Worm (Caenorhabditis elegans) whole organism, L1 larva: ENCODE data around the gene fbxa-94.

Source experiments
- C04F5.9 ChIP-seq: sonication (generic microtip); optimal IDR thresholded peaks from 2 replicates; lab custom pipeline; 2016; ENCODE audit warnings: missing genetic modification characterization, missing compliant biosample characterization
- C16A3.4 ChIP-seq: fragments of 150-350 bp; optimal IDR thresholded peaks from 2 replicates; lab custom pipeline; 2014; ENCODE audit warnings: missing biosample characterization, missing genetic modification characterization
- F16B12.6 ChIP-seq: fragments of 150-350 bp; optimal IDR thresholded peaks from 2 replicates; lab custom pipeline; 2014; ENCODE audit warnings: missing biosample characterization, missing genetic modification characterization
- aha-1 ChIP-seq: fragments of 150-350 bp; optimal IDR thresholded peaks from 2 replicates; lab custom pipeline; 2014; ENCODE audit warnings: missing biosample characterization, missing genetic modification characterization
- aly-2 ChIP-seq: fragments of 150-350 bp; optimal IDR thresholded peaks from 2 replicates; lab custom pipeline; 2014; ENCODE audit warnings: missing biosample characterization, missing genetic modification characterization
- blmp-1 ChIP-seq: fragments of 150-350 bp; optimal IDR thresholded peaks from 2 replicates; lab custom pipeline; 2014; ENCODE audit warnings: missing biosample characterization, missing genetic modification characterization
- ceh-63 ChIP-seq: fragments of 200-800 bp; sonication (Bioruptor generic); optimal IDR thresholded peaks from 2 replicates; lab custom pipeline; 2018; ENCODE audit warnings: mild to moderate bottlenecking, missing genetic modification characterization, missing compliant biosample characterization
- ceh-88 ChIP-seq: fragments of 200-800 bp; sonication (Bioruptor generic); IDR thresholded peaks from 2 replicates; pipeline ENCODE4 v1.3.6; 2022; ENCODE audit warnings: missing genetic modification characterization, missing compliant biosample characterization
- ceh-90 ChIP-seq: sonication (generic microtip); optimal IDR thresholded peaks from 2 replicates; lab custom pipeline; 2016; ENCODE audit warnings: missing genetic modification characterization, missing compliant biosample characterization
- dpl-1 ChIP-seq, 3 experiments: fragments of 150-350 bp in 2 of 3; sonication (generic microtip) in 1 of 3; optimal IDR thresholded peaks; 2 replicates each; lab custom pipeline; 2014 to 2017; ENCODE audit warnings: missing biosample characterization in 3 of 3, missing genetic modification characterization in 3 of 3, missing genetic modification reagents in 3 of 3
- efl-1 ChIP-seq, 4 experiments: fragments of 150-350 bp; optimal IDR thresholded peaks in 3 of 4; peaks in 1 of 4; 1 replicate in 1 of 4; 2 replicates in 3 of 4; lab custom pipeline; 2014; ENCODE audit warnings: missing biosample characterization in 2 of 4, missing genetic modification characterization in 2 of 4, missing genetic modification reagents in 2 of 4
- egl-27 ChIP-seq, 2 experiments: fragments of 150-350 bp in 1 of 2; sonication (generic microtip); optimal IDR thresholded peaks; 3 replicates each; lab custom pipeline; 2017 to 2018; ENCODE audit warnings: missing biosample characterization in 2 of 2, missing genetic modification characterization in 2 of 2, missing genetic modification reagents in 2 of 2
- elt-2 ChIP-seq: sonication (generic microtip); optimal IDR thresholded peaks from 2 replicates; lab custom pipeline; 2016; ENCODE audit warnings: missing genetic modification characterization, mild to moderate bottlenecking, inconsistent platforms, missing compliant biosample characterization, missing genetic modification reagents
- ets-5 ChIP-seq: fragments of 200-800 bp; sonication (Bioruptor generic); IDR thresholded peaks from 2 replicates; pipeline ENCODE4 v1.3.6; 2022; ENCODE audit warnings: missing genetic modification characterization, missing compliant biosample characterization
- fkh-10 ChIP-seq: sonication (generic microtip); optimal IDR thresholded peaks from 2 replicates; lab custom pipeline; 2017; ENCODE audit warnings: missing biosample characterization, missing genetic modification reagents, missing genetic modification characterization
- fkh-8 ChIP-seq: sonication (generic microtip); optimal IDR thresholded peaks from 2 replicates; lab custom pipeline; 2016; ENCODE audit warnings: mild to moderate bottlenecking, missing genetic modification characterization, missing compliant biosample characterization
- hlh-17 ChIP-seq: fragments of 200-800 bp; sonication (Bioruptor generic); optimal IDR thresholded peaks from 2 replicates; lab custom pipeline; 2018; ENCODE audit warnings: missing genetic modification characterization, mild to moderate bottlenecking, missing compliant biosample characterization, moderate library complexity, borderline replicate concordance
- hlh-4 ChIP-seq: sonication (generic microtip); optimal IDR thresholded peaks from 2 replicates; lab custom pipeline; 2016; ENCODE audit warnings: mild to moderate bottlenecking, missing genetic modification characterization, missing compliant biosample characterization
- hpl-2 ChIP-seq: fragments of 150-350 bp; optimal IDR thresholded peaks from 2 replicates; lab custom pipeline; 2014; ENCODE audit warnings: missing biosample characterization, missing genetic modification reagents, missing genetic modification characterization
- irx-1 ChIP-seq: sonication (generic microtip); optimal IDR thresholded peaks from 2 replicates; lab custom pipeline; 2016; ENCODE audit warnings: missing genetic modification characterization, missing compliant biosample characterization
- isw-1 ChIP-seq: fragments of 200-800 bp; sonication (Bioruptor generic); IDR thresholded peaks from 2 replicates; pipeline ENCODE4 v1.3.6; 2022; ENCODE audit warnings: missing genetic modification characterization, missing compliant biosample characterization
- lin-14 ChIP-seq: fragments of 200-800 bp; sonication (Bioruptor generic); optimal IDR thresholded peaks from 2 replicates; lab custom pipeline; 2018; ENCODE audit warnings: mild to moderate bottlenecking, missing genetic modification characterization, moderate library complexity, missing compliant biosample characterization
- lin-35 ChIP-seq, 2 experiments: fragments of 150-350 bp; optimal IDR thresholded peaks; 2 replicates each; lab custom pipeline; 2014; ENCODE audit warnings: missing biosample characterization in 2 of 2, missing genetic modification characterization in 2 of 2, missing genetic modification reagents in 2 of 2
- lir-3 ChIP-seq: sonication (generic microtip); optimal IDR thresholded peaks from 2 replicates; lab custom pipeline; 2016; ENCODE audit warnings: mild to moderate bottlenecking, missing genetic modification characterization, moderate library complexity, missing compliant biosample characterization; ENCODE audit not compliant: poor library complexity
- lsy-2 ChIP-seq, 2 experiments: fragments of 150-350 bp; optimal IDR thresholded peaks; 2 replicates each; lab custom pipeline; 2014; ENCODE audit warnings: missing biosample characterization in 2 of 2, missing genetic modification characterization in 2 of 2
- mab-9 ChIP-seq: fragments of 200-800 bp; sonication (Bioruptor generic); IDR thresholded peaks from 2 replicates; pipeline ENCODE4 v1.3.6; 2022; ENCODE audit warnings: missing genetic modification reagents, missing genetic modification characterization, missing compliant biosample characterization
- mdl-1 ChIP-seq, 2 experiments: fragments of 150-350 bp; optimal IDR thresholded peaks; 2 replicates each; lab custom pipeline; 2014 to 2017; ENCODE audit warnings: missing biosample characterization in 2 of 2, missing genetic modification characterization in 2 of 2, inconsistent platforms in 1 of 2
- nhr-11 ChIP-seq: fragments of 150-350 bp; optimal IDR thresholded peaks from 2 replicates; lab custom pipeline; 2014; ENCODE audit warnings: missing biosample characterization, missing genetic modification characterization
- nhr-12 ChIP-seq: sonication (generic microtip); optimal IDR thresholded peaks from 2 replicates; lab custom pipeline; 2017; ENCODE audit warnings: missing biosample characterization, missing genetic modification characterization
- nhr-19 ChIP-seq: fragments of 200-800 bp; sonication (Bioruptor generic); conservative IDR thresholded peaks from 2 replicates; pipeline ENCODE4 v1.3.6; 2022; ENCODE audit warnings: missing genetic modification characterization, missing compliant biosample characterization
- nhr-20 ChIP-seq: sonication (generic microtip); optimal IDR thresholded peaks from 2 replicates; lab custom pipeline; 2016; ENCODE audit warnings: mild to moderate bottlenecking, missing genetic modification characterization, missing compliant biosample characterization
- nhr-47 ChIP-seq: sonication (generic microtip); optimal IDR thresholded peaks from 2 replicates; lab custom pipeline; 2016; ENCODE audit warnings: mild to moderate bottlenecking, missing genetic modification characterization, moderate library complexity, missing compliant biosample characterization
- nhr-71 ChIP-seq: sonication (generic microtip); optimal IDR thresholded peaks from 2 replicates; lab custom pipeline; 2016; ENCODE audit warnings: mild to moderate bottlenecking, missing genetic modification characterization, moderate library complexity, missing compliant biosample characterization
- nhr-77 ChIP-seq: fragments of 150-350 bp; optimal IDR thresholded peaks from 2 replicates; lab custom pipeline; 2014; ENCODE audit warnings: missing biosample characterization, missing genetic modification characterization
- pax-3 ChIP-seq: fragments of 200-800 bp; sonication (Bioruptor generic); optimal IDR thresholded peaks from 2 replicates; lab custom pipeline; 2018; ENCODE audit warnings: mild to moderate bottlenecking, missing genetic modification characterization, moderate library complexity, missing compliant biosample characterization
- rnt-1 ChIP-seq: sonication (generic microtip); optimal IDR thresholded peaks from 2 replicates; lab custom pipeline; 2016; ENCODE audit warnings: mild to moderate bottlenecking, missing genetic modification characterization, moderate library complexity, missing compliant biosample characterization
- skn-1 ChIP-seq: fragments of 150-350 bp; optimal IDR thresholded peaks from 2 replicates; lab custom pipeline; 2014; ENCODE audit warnings: missing biosample characterization, missing genetic modification characterization
- snu-23 ChIP-seq: sonication (generic microtip); optimal IDR thresholded peaks from 2 replicates; lab custom pipeline; 2016; ENCODE audit warnings: missing genetic modification characterization, missing compliant biosample characterization
- swsn-7 ChIP-seq: sonication (generic microtip); optimal IDR thresholded peaks from 2 replicates; lab custom pipeline; 2016; ENCODE audit warnings: missing genetic modification characterization, missing compliant biosample characterization
- tbx-2 ChIP-seq: sonication (generic microtip); optimal IDR thresholded peaks from 2 replicates; lab custom pipeline; 2016; ENCODE audit warnings: missing genetic modification characterization, missing compliant biosample characterization
- tlp-1 ChIP-seq: fragments of 150-350 bp; optimal IDR thresholded peaks from 2 replicates; lab custom pipeline; 2014; ENCODE audit warnings: missing biosample characterization, missing genetic modification characterization
- unc-130 ChIP-seq: fragments of 150-350 bp; optimal IDR thresholded peaks from 2 replicates; lab custom pipeline; 2017; ENCODE audit warnings: missing biosample characterization, missing genetic modification characterization, inconsistent platforms
- unc-86 ChIP-seq: sonication (generic microtip); optimal IDR thresholded peaks from 2 replicates; lab custom pipeline; 2016; ENCODE audit warnings: missing genetic modification characterization, missing compliant biosample characterization
- unc-98 ChIP-seq: fragments of 200-800 bp; sonication (Bioruptor generic); IDR thresholded peaks from 2 replicates; pipeline ENCODE4 v1.3.6; 2022; ENCODE audit warnings: missing genetic modification characterization, missing compliant biosample characterization
- xbp-1 ChIP-seq: sonication (generic microtip); optimal IDR thresholded peaks from 2 replicates; lab custom pipeline; 2016; ENCODE audit warnings: missing genetic modification characterization, missing compliant biosample characterization
- zag-1 ChIP-seq: fragments of 150-350 bp; optimal IDR thresholded peaks from 2 replicates; lab custom pipeline; 2014; ENCODE audit warnings: missing biosample characterization, missing genetic modification characterization
- zip-4 ChIP-seq: fragments of 200-800 bp; sonication (Bioruptor generic); optimal IDR thresholded peaks from 2 replicates; lab custom pipeline; 2018; ENCODE audit warnings: mild to moderate bottlenecking, missing genetic modification characterization, moderate library complexity, missing compliant biosample characterization

fbxa-94 gene

DNA sequence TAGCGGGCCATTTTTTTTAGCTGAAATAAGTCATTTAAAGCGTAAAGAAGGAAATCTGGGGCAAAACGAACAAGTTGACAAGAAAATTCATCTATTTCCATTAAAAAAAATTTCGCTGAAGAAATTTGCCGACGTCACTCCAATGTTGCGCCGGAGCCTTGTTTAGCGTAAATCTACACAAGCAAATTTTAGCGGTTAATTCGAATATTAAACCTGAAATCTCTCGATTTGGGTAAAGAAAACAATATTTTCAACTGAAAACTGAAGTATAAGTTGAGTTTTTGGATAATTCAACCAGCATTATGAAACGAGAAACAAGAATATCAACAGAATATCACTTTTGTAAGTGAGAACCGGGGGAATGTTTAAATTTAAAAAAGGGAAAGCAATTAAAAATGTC, 5.7 kb downstream of the fbxa-94 start, which contains the start of gene F28F8.9 (continued):
- TF ChIP-seq nhr-19 (GFP tag; lab: Robert Waterston, UW): peak; percentile 58
- TF ChIP-seq hpl-2 (GFP tag; lab: Kevin White, UChicago): no peak
- TF ChIP-seq fkh-8 (tag; lab: Kevin White, UChicago): no peak
- peak; percentile 4 for TF ChIP-seq F16B12.6 (tag; lab: Kevin White, UChicago)
- no peak for TF ChIP-seq aly-2 (tag; lab: Kevin White, UChicago)
- TF ChIP-seq C16A3.4: peak; percentile 44
- no peak for TF ChIP-seq ceh-90 (tag; lab: Kevin White, UChicago)
- TF ChIP-seq snu-23 (GFP tag; lab: Kevin White, UChicago): peak; percentile 56
- peak; percentile 67 to 80 for TF ChIP-seq lsy-2 (tag; optimal IDR thresholded peaks at IDR 0.05; lab: Kevin White, UChicago)
- peak; percentile 52 for TF ChIP-seq xbp-1 (tag; lab: Kevin White, UChicago)
- peak; percentile 53 for TF ChIP-seq blmp-1
- TF ChIP-seq hlh-17: no peak
- no peak for TF ChIP-seq mab-9 (GFP tag; lab: Robert Waterston, UW)
- TF ChIP-seq lin-35 (GFP tag; optimal IDR thresholded peaks at IDR 0.05; lab: Kevin White, UChicago): peak; percentile 95 to 98
- no peak for TF ChIP-seq C04F5.9 (tag; lab: Kevin White, UChicago)
- TF ChIP-seq nhr-77: no peak
- TF ChIP-seq nhr-71: peak; percentile 63
- peak; percentile 27 for TF ChIP-seq tbx-2 (tag; lab: Kevin White, UChicago)
- TF ChIP-seq unc-130 (tag; lab: Kevin White, UChicago): peak; percentile 46
- no peak for TF ChIP-seq nhr-12 (tag; lab: Kevin White, UChicago)
- TF ChIP-seq dpl-1 (GFP tag; optimal IDR thresholded peaks at IDR 0.05; lab: Kevin White, UChicago): peak; percentile 91 to 96 (median 93)
- no peak for TF ChIP-seq unc-86
- TF ChIP-seq fkh-10 (GFP tag; lab: Kevin White, UChicago): no peak
- TF ChIP-seq skn-1: peak; percentile 76
- no peak for TF ChIP-seq tlp-1 (tag; lab: Kevin White, UChicago)
- TF ChIP-seq egl-27 (tag; optimal IDR thresholded peaks at IDR 0.05; lab: Kevin White, UChicago): no peak
- no peak for TF ChIP-seq nhr-11 (tag; lab: Kevin White, UChicago)
- TF ChIP-seq hlh-4 (tag; lab: Kevin White, UChicago): no peak
- TF ChIP-seq pax-3: no peak
- TF ChIP-seq mdl-1 (tag; optimal IDR thresholded peaks at IDR 0.05; lab: Kevin White, UChicago): peak in 1 of 2 experiments; percentile 15
- no peak for TF ChIP-seq ceh-63 (GFP tag; lab: Kevin White, UChicago)
- TF ChIP-seq zag-1 (tag; lab: Kevin White, UChicago): no peak
- TF ChIP-seq nhr-20: peak; percentile 14
- TF ChIP-seq lir-3 (tag; lab: Kevin White, UChicago): no peak
- no peak for TF ChIP-seq aha-1 (tag; lab: Kevin White, UChicago)
- peak; percentile 44 to 94 for TF ChIP-seq efl-1 (optimal IDR thresholded peaks at IDR 0.05; lab: Kevin White, UChicago)
- peak; percentile 93 to 99 for TF ChIP-seq efl-1 (GFP tag; optimal IDR thresholded peaks at IDR 0.05 in 1 of 2; lab: Kevin White, UChicago)
- TF ChIP-seq ets-5: no peak

DNA sequence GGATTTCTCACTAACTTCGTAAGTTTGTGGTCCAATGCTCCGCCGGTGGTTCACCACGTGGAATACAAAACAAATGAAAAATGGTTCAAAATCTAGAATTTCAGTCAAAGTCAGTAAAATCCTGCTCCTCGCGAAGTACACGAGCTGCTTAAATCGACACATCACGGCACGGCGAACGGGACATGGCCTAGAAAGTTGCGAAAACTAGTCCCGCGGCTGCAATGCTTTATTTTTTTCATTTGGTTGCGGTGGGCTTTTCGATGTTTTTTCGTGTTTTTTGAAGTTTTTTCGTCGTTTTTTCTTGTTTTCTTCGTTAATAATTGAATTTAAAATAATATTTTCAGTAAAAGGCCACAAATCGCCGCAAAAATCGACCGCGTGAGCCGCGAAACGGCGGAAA, 13.0 kb downstream of the fbxa-94 start:
- TF ChIP-seq rnt-1 (tag; lab: Kevin White, UChicago) (peak; percentile 33), lsy-2 (tag; optimal IDR thresholded peaks at IDR 0.05; lab: Kevin White, UChicago) (peak in 1 of 2 experiments; percentile 5)

DNA sequence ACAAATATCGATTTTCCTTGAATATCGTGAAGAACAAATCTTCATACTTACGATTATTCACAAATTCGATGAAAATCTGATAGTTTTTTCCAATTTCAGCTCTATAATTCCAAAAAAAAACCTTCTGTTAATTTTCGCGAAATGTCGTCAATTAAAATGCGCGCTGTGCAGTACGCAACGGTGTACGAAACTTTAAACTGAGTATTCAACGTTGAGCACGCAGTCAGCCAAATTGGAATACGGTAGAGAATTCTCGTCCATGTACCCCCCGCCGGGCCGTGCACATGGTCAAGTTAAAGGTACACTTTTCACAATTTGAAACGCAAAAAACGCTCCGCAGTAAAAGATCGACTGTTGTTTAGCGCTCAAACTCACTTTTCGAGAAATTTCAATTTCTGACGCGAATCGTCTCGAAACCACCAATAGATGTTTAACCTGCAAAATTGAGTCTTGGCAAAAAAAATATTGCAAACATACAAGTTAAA, 17.5 kb downstream of the fbxa-94 start, which contains the start of gene F28F8.7:
Gene F28F8.7 (minus strand): TSS at position 435 of the 485 bp plus-strand sequence.
- TF ChIP-seq zip-4 (GFP tag; lab: Kevin White, UChicago): peak; percentile 41
- TF ChIP-seq ceh-88: peak; percentile 74
- peak in 2 of 3 experiments; percentile 52 to 58 for TF ChIP-seq dpl-1 (GFP tag; optimal IDR thresholded peaks at IDR 0.05; lab: Kevin White, UChicago)
- TF ChIP-seq irx-1: peak; percentile 14
- TF ChIP-seq nhr-77: peak; percentile 35
- TF ChIP-seq fkh-8 (tag; lab: Kevin White, UChicago): peak; percentile 48
- peak; percentile 65 for TF ChIP-seq lin-14
- TF ChIP-seq nhr-47 (tag; lab: Kevin White, UChicago): peak; percentile 90
- peak; percentile 62; the same call in 1 of the 2 replicates for TF ChIP-seq unc-98 (GFP tag; lab: Robert Waterston, UW)
- TF ChIP-seq isw-1 (GFP tag; lab: Robert Waterston, UW): peak; percentile 53
- peak; percentile 49 for TF ChIP-seq rnt-1 (tag; lab: Kevin White, UChicago)
- peak; percentile 72 for TF ChIP-seq xbp-1 (tag; lab: Kevin White, UChicago)
- peak; percentile 44 to 79 for TF ChIP-seq efl-1 (optimal IDR thresholded peaks at IDR 0.05; lab: Kevin White, UChicago)
- peak; percentile 63 to 94 for TF ChIP-seq efl-1 (GFP tag; optimal IDR thresholded peaks at IDR 0.05 in 1 of 2; lab: Kevin White, UChicago)
- TF ChIP-seq lin-35 (GFP tag; optimal IDR thresholded peaks at IDR 0.05; lab: Kevin White, UChicago): peak; percentile 0 to 36
- TF ChIP-seq elt-2 (tag; lab: Kevin White, UChicago): peak; percentile 57
- TF ChIP-seq nhr-19 (GFP tag; lab: Robert Waterston, UW): peak; percentile 94
- TF ChIP-seq swsn-7 (tag; lab: Kevin White, UChicago): peak; percentile 55
- TF ChIP-seq nhr-20: peak; percentile 64
- TF ChIP-seq snu-23 (GFP tag; lab: Kevin White, UChicago): peak; percentile 78
- peak; percentile 82 for TF ChIP-seq lir-3 (tag; lab: Kevin White, UChicago)
